Comparison of ENCODE assay signal across 1 fruit fly cellular context in the genomic region with DNA sequence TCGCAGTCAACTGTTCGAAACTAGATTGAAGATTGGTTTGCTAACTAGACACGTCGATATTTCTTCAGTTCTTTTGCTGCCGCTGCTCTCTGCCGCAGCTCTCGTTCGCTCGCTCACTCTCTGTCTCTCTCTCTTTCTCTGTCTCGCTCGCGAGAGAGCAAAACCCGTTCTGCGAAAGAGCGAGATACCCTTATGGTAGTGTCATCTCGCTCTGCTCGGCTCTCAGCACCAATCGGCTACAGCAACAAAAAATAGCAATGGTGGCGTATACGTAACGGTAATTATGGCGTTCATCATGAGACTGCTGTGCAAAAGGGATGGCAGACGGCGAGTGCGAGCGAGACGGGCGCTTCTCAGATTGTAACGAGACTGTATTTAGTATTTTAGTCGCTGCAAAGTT.
TF ChIP-seq lines count a peak whose summit lies in the region.

Gene lbe (minus strand): TSS at position 204 of the 400 bp plus-strand sequence.

TF ChIP-seq in whole organism, embryonic, 481 proteins besides CTCF, POLR2A, EP300 and RAD21 (continued from another document and continues in another):
- peak; percentile 0 for TF ChIP-seq Ets65A (GFP tag; lab: Kevin White, UChicago)
- no peak for TF ChIP-seq CG30020 (tag; optimal IDR thresholded peaks at IDR 0.05; lab: Kevin White, UChicago)
- TF ChIP-seq ac (GFP tag; optimal IDR thresholded peaks at IDR 0.05; lab: Kevin White, UChicago), result no peak
- TF ChIP-seq gsb-n (tag; optimal IDR thresholded peaks at IDR 0.05; lab: Kevin White, UChicago), result peak; percentile 88
- no peak for TF ChIP-seq CG14965 (GFP tag; optimal IDR thresholded peaks at IDR 0.05; lab: Kevin White, UChicago; ENCODE audit: borderline replicate concordance)
- no peak for TF ChIP-seq H2.0 (GFP tag; IDR thresholded peaks at IDR 0.05; lab: Robert Waterston, UW)
- peak; percentile 57; the same call in 2 of the 3 replicates for TF ChIP-seq CG34224 (GFP tag; IDR thresholded peaks at IDR 0.05; lab: Robert Waterston, UW; ENCODE audit: partially characterized antibody)
- no peak for TF ChIP-seq croc (GFP tag; conservative IDR thresholded peaks at IDR 0.05; lab: Robert Waterston, UW)
- TF ChIP-seq danr (GFP tag; IDR thresholded peaks at IDR 0.05; lab: Robert Waterston, UW), result no peak
- no peak for TF ChIP-seq CG17359 (tag; optimal IDR thresholded peaks at IDR 0.05; lab: Kevin White, UChicago)
- no peak for TF ChIP-seq wdn (GFP tag; IDR thresholded peaks at IDR 0.05; lab: Robert Waterston, UW)
- TF ChIP-seq Chrac-16 (GFP tag; optimal IDR thresholded peaks at IDR 0.05; lab: Kevin White, UChicago), result no peak
- TF ChIP-seq p53 (GFP tag; optimal IDR thresholded peaks at IDR 0.05; lab: Kevin White, UChicago), result no peak
- no peak for TF ChIP-seq Antp (GFP tag; optimal IDR thresholded peaks at IDR 0.05; lab: Kevin White, UChicago)
- no peak for TF ChIP-seq Bdp1 (GFP tag; optimal IDR thresholded peaks at IDR 0.05; lab: Kevin White, UChicago)
- no peak for TF ChIP-seq CG15696 (tag; optimal IDR thresholded peaks at IDR 0.05; lab: Kevin White, UChicago)
- TF ChIP-seq CG11695 (GFP tag; IDR thresholded peaks at IDR 0.05; lab: Robert Waterston, UW), result no peak
- TF ChIP-seq da (GFP tag; optimal IDR thresholded peaks at IDR 0.05; lab: Kevin White, UChicago), result no peak
- no peak for TF ChIP-seq Hsf (GFP tag; optimal IDR thresholded peaks at IDR 0.05; lab: Kevin White, UChicago)
- TF ChIP-seq CG9797 (GFP tag; optimal IDR thresholded peaks at IDR 0.05; lab: Kevin White, UChicago), result no peak
- TF ChIP-seq CG16813 (GFP tag; IDR thresholded peaks at IDR 0.05; lab: Robert Waterston, UW; ENCODE audit: partially characterized antibody), result no peak; the same call in 2 of the 3 replicates
- no peak for TF ChIP-seq CG10274 (GFP tag; optimal IDR thresholded peaks at IDR 0.05; lab: Kevin White, UChicago)
- peak; percentile 31 for TF ChIP-seq sd (tag; optimal IDR thresholded peaks at IDR 0.05; lab: Kevin White, UChicago)
- TF ChIP-seq psq (GFP tag; optimal IDR thresholded peaks at IDR 0.05; lab: Kevin White, UChicago), result no peak
- no peak for TF ChIP-seq Lhr (GFP tag; optimal IDR thresholded peaks at IDR 0.05; lab: Kevin White, UChicago)
- TF ChIP-seq CG30431 (GFP tag; optimal IDR thresholded peaks at IDR 0.05; lab: Kevin White, UChicago), result no peak
- TF ChIP-seq CG8089 (GFP tag; optimal IDR thresholded peaks at IDR 0.05; lab: Kevin White, UChicago), result no peak
- no peak for TF ChIP-seq CG6689 (GFP tag; IDR thresholded peaks at IDR 0.05; lab: Robert Waterston, UW)
- no peak for TF ChIP-seq Dref (GFP tag; IDR thresholded peaks at IDR 0.05; lab: Robert Waterston, UW)
- TF ChIP-seq ato (GFP tag; IDR thresholded peaks at IDR 0.05; lab: Robert Waterston, UW; ENCODE audit: partially characterized antibody), result peak; percentile 66; the same call in 1 of the 2 replicates
- TF ChIP-seq Med (GFP tag; lab: Kevin White, UChicago), result peak; percentile 65
- no peak for TF ChIP-seq CG11504 (tag; optimal IDR thresholded peaks at IDR 0.05; lab: Kevin White, UChicago)
- TF ChIP-seq Hey (tag; optimal IDR thresholded peaks at IDR 0.05; lab: Kevin White, UChicago), result no peak
- TF ChIP-seq NfI (GFP tag; optimal IDR thresholded peaks at IDR 0.05; lab: Kevin White, UChicago), result no peak
- no peak for TF ChIP-seq her (GFP tag; optimal IDR thresholded peaks at IDR 0.05; lab: Kevin White, UChicago)
- TF ChIP-seq tx (GFP tag; optimal IDR thresholded peaks at IDR 0.05; lab: Kevin White, UChicago), result no peak
- no peak for TF ChIP-seq Xrp1 (GFP tag; IDR thresholded peaks at IDR 0.05; lab: Robert Waterston, UW)
- TF ChIP-seq MTF-1 (GFP tag; optimal IDR thresholded peaks at IDR 0.05; lab: Kevin White, UChicago; ENCODE audit: borderline replicate concordance), result no peak
- TF ChIP-seq zen2 (GFP tag; IDR thresholded peaks at IDR 0.05; lab: Robert Waterston, UW; ENCODE audit: partially characterized antibody), result peak; percentile 70; the same call in 2 of the 3 replicates
- TF ChIP-seq CG7556 (GFP tag; optimal IDR thresholded peaks at IDR 0.05; lab: Kevin White, UChicago), result no peak
- TF ChIP-seq ham (GFP tag; IDR thresholded peaks at IDR 0.05; lab: Robert Waterston, UW), result no peak
- TF ChIP-seq gsb (GFP tag; IDR thresholded peaks at IDR 0.05; lab: Robert Waterston, UW), result no peak
- TF ChIP-seq hb (GFP tag; IDR thresholded peaks at IDR 0.05; lab: Robert Waterston, UW; ENCODE audit: partially characterized antibody), result no peak
- TF ChIP-seq crol (GFP tag; IDR thresholded peaks at IDR 0.05; lab: Robert Waterston, UW), result peak; percentile 63
- no peak; the same call in 1 of the 2 replicates for TF ChIP-seq E2f2 (GFP tag; IDR thresholded peaks at IDR 0.05; lab: Robert Waterston, UW)
- TF ChIP-seq CG10654 (GFP tag; optimal IDR thresholded peaks at IDR 0.05; lab: Kevin White, UChicago), result no peak
- TF ChIP-seq klu (GFP tag; IDR thresholded peaks at IDR 0.05; lab: Robert Waterston, UW), result no peak
- no peak for TF ChIP-seq CG18011 (GFP tag; optimal IDR thresholded peaks at IDR 0.05; lab: Kevin White, UChicago)
- TF ChIP-seq CG14050 (GFP tag; IDR thresholded peaks at IDR 0.05; lab: Robert Waterston, UW), result no peak
- no peak for TF ChIP-seq CG4820 (GFP tag; optimal IDR thresholded peaks at IDR 0.05; lab: Kevin White, UChicago)
- TF ChIP-seq HLH3B (GFP tag; IDR thresholded peaks at IDR 0.05; lab: Robert Waterston, UW), result no peak
- no peak for TF ChIP-seq pfk (GFP tag; optimal IDR thresholded peaks at IDR 0.05; lab: Kevin White, UChicago)
- no peak for TF ChIP-seq CG4328 (GFP tag; optimal IDR thresholded peaks at IDR 0.05; lab: Kevin White, UChicago)
- TF ChIP-seq CG2199 (GFP tag; IDR thresholded peaks at IDR 0.05; lab: Robert Waterston, UW), result no peak
- no peak for TF ChIP-seq vfl (GFP tag; optimal IDR thresholded peaks at IDR 0.05; lab: Kevin White, UChicago)
- peak; percentile 43; the same call in 1 of the 2 replicates for TF ChIP-seq nerfin-2 (GFP tag; IDR thresholded peaks at IDR 0.05; lab: Robert Waterston, UW; ENCODE audit: partially characterized antibody)
- peak; percentile 81 for TF ChIP-seq CG5180 (GFP tag; optimal IDR thresholded peaks at IDR 0.05; lab: Kevin White, UChicago)
- no peak for TF ChIP-seq zfh2 (GFP tag; optimal IDR thresholded peaks at IDR 0.05; lab: Kevin White, UChicago)
- TF ChIP-seq CG1647 (GFP tag; optimal IDR thresholded peaks at IDR 0.05; lab: Kevin White, UChicago), result no peak
- TF ChIP-seq Ets97D (GFP tag; optimal IDR thresholded peaks at IDR 0.05; lab: Kevin White, UChicago), result no peak
- peak; percentile 39; the same call in 1 of the 2 replicates for TF ChIP-seq hbn (GFP tag; IDR thresholded peaks at IDR 0.05; lab: Robert Waterston, UW; ENCODE audit: partially characterized antibody)
- no peak for TF ChIP-seq Dp (GFP tag; optimal IDR thresholded peaks at IDR 0.05; lab: Kevin White, UChicago)
- TF ChIP-seq ewg (GFP tag; optimal IDR thresholded peaks at IDR 0.05; lab: Kevin White, UChicago), result peak; percentile 94
- no peak for TF ChIP-seq CG16779 (GFP tag; IDR thresholded peaks at IDR 0.05; lab: Robert Waterston, UW)
- TF ChIP-seq CG33557 (GFP tag; optimal IDR thresholded peaks at IDR 0.05; lab: Kevin White, UChicago), result no peak
- TF ChIP-seq CG17912 (GFP tag; optimal IDR thresholded peaks at IDR 0.05; lab: Kevin White, UChicago), result peak; percentile 2
- peak; percentile 95 for TF ChIP-seq CG12155 (GFP tag; optimal IDR thresholded peaks at IDR 0.05; lab: Kevin White, UChicago)
- no peak for TF ChIP-seq btn (GFP tag; optimal IDR thresholded peaks at IDR 0.05; lab: Kevin White, UChicago)
- no peak for TF ChIP-seq nau (GFP tag; optimal IDR thresholded peaks at IDR 0.05; lab: Kevin White, UChicago)
- TF ChIP-seq gt (GFP tag; IDR thresholded peaks at IDR 0.05; lab: Robert Waterston, UW), result no peak
- TF ChIP-seq YL-1 (GFP tag; optimal IDR thresholded peaks at IDR 0.05; lab: Kevin White, UChicago), result no peak
- no peak for TF ChIP-seq Hr78 (GFP tag; optimal IDR thresholded peaks at IDR 0.05; lab: Kevin White, UChicago)
- no peak for TF ChIP-seq C15 (GFP tag; IDR thresholded peaks at IDR 0.05; lab: Robert Waterston, UW)
- TF ChIP-seq stc (GFP tag; IDR thresholded peaks at IDR 0.05; lab: Robert Waterston, UW), result peak; percentile 52; the same call in 1 of the 2 replicates
- no peak for TF ChIP-seq lbe (GFP tag; optimal IDR thresholded peaks at IDR 0.05; lab: Kevin White, UChicago)
- no peak for TF ChIP-seq CG13424 (tag; optimal IDR thresholded peaks at IDR 0.05; lab: Kevin White, UChicago)
- no peak for TF ChIP-seq Poxn (GFP tag; IDR thresholded peaks at IDR 0.05; lab: Robert Waterston, UW)
- TF ChIP-seq CG6175 (GFP tag; IDR thresholded peaks at IDR 0.05; lab: Robert Waterston, UW), result no peak
- TF ChIP-seq CG10543 (GFP tag; optimal IDR thresholded peaks at IDR 0.05; lab: Kevin White, UChicago), result no peak
- TF ChIP-seq CG10979 (tag; optimal IDR thresholded peaks at IDR 0.05; lab: Kevin White, UChicago), result no peak
- no peak for TF ChIP-seq Eip74EF (GFP tag; optimal IDR thresholded peaks at IDR 0.05; lab: Kevin White, UChicago)
- TF ChIP-seq jigr1 (GFP tag; IDR thresholded peaks at IDR 0.05; lab: Robert Waterston, UW), result no peak
- TF ChIP-seq CG1792 (GFP tag; optimal IDR thresholded peaks at IDR 0.05; lab: Kevin White, UChicago), result no peak
- no peak for TF ChIP-seq CG12942 (GFP tag; optimal IDR thresholded peaks at IDR 0.05; lab: Kevin White, UChicago)
- peak; percentile 4 for TF ChIP-seq B-H2 (GFP tag; optimal IDR thresholded peaks at IDR 0.05; lab: Kevin White, UChicago)
- TF ChIP-seq unpg (GFP tag; optimal IDR thresholded peaks at IDR 0.05; lab: Kevin White, UChicago), result peak; percentile 2
- TF ChIP-seq crp (GFP tag; optimal IDR thresholded peaks at IDR 0.05; lab: Kevin White, UChicago), result no peak
- peak; percentile 57; the same call in 2 of the 3 replicates for TF ChIP-seq CG14860 (GFP tag; IDR thresholded peaks at IDR 0.05; lab: Robert Waterston, UW; ENCODE audit: partially characterized antibody)
- TF ChIP-seq Spps (tag; optimal IDR thresholded peaks at IDR 0.05; lab: Kevin White, UChicago), result no peak
- TF ChIP-seq CG15601 (tag; optimal IDR thresholded peaks at IDR 0.05; lab: Kevin White, UChicago), result no peak
- no peak for TF ChIP-seq NFAT (GFP tag; IDR thresholded peaks at IDR 0.05; lab: Robert Waterston, UW)
- no peak for TF ChIP-seq CG31365 (tag; optimal IDR thresholded peaks at IDR 0.05; lab: Kevin White, UChicago)
- peak; percentile 31 for TF ChIP-seq CG7745 (tag; optimal IDR thresholded peaks at IDR 0.05; lab: Kevin White, UChicago)
- no peak for TF ChIP-seq ab (GFP tag; optimal IDR thresholded peaks at IDR 0.05; lab: Kevin White, UChicago)
- no peak for TF ChIP-seq CG1233 (GFP tag; optimal IDR thresholded peaks at IDR 0.05; lab: Kevin White, UChicago)
- TF ChIP-seq HLH4C (GFP tag; IDR thresholded peaks at IDR 0.05; lab: Robert Waterston, UW; ENCODE audit: partially characterized antibody), result no peak; the same call in 2 of the 3 replicates
- TF ChIP-seq fd102C (GFP tag; optimal IDR thresholded peaks at IDR 0.05; lab: Kevin White, UChicago), result no peak
- TF ChIP-seq pan (optimal IDR thresholded peaks at IDR 0.05; lab: Kevin White, UChicago), result no peak
- TF ChIP-seq pan (GFP tag; optimal IDR thresholded peaks at IDR 0.05 in 1 of 2, IDR thresholded peaks at IDR 0.05 in 1 of 2), result peak in 1 of 2 experiments; percentile 23
- TF ChIP-seq Camta (GFP tag; optimal IDR thresholded peaks at IDR 0.05; lab: Kevin White, UChicago), result no peak
- TF ChIP-seq run (tag; optimal IDR thresholded peaks at IDR 0.05; lab: Kevin White, UChicago), result no peak
- TF ChIP-seq CG11696 (GFP tag; IDR thresholded peaks at IDR 0.05; lab: Robert Waterston, UW), result no peak
- no peak for TF ChIP-seq CG13894 (tag; optimal IDR thresholded peaks at IDR 0.05; lab: Kevin White, UChicago)
- no peak for TF ChIP-seq Mes4 (GFP tag; optimal IDR thresholded peaks at IDR 0.05; lab: Kevin White, UChicago)
- peak; percentile 99 for TF ChIP-seq Nf-YA (GFP tag; IDR thresholded peaks at IDR 0.05; lab: Robert Waterston, UW)
- no peak for TF ChIP-seq CG17612 (GFP tag; IDR thresholded peaks at IDR 0.05; lab: Robert Waterston, UW)
- TF ChIP-seq hkb (optimal IDR thresholded peaks at IDR 0.05; lab: Kevin White, UChicago), result no peak
- TF ChIP-seq hkb (GFP tag; IDR thresholded peaks at IDR 0.05; lab: Robert Waterston, UW), result peak; percentile 29; the same call in 1 of the 2 replicates
- TF ChIP-seq amos (GFP tag; IDR thresholded peaks at IDR 0.05; lab: Robert Waterston, UW; ENCODE audit: partially characterized antibody), result no peak
- no peak for TF ChIP-seq CG16863 (GFP tag; optimal IDR thresholded peaks at IDR 0.05; lab: Kevin White, UChicago)
- TF ChIP-seq CG5245 (GFP tag; optimal IDR thresholded peaks at IDR 0.05; lab: Kevin White, UChicago), result no peak
- TF ChIP-seq fd3F (GFP tag; optimal IDR thresholded peaks at IDR 0.05; lab: Kevin White, UChicago), result no peak
- TF ChIP-seq ATbp (GFP tag; optimal IDR thresholded peaks at IDR 0.05; lab: Kevin White, UChicago), result no peak
- no peak for TF ChIP-seq CG6854 (GFP tag; optimal IDR thresholded peaks at IDR 0.05; lab: Kevin White, UChicago)
- TF ChIP-seq CG3995 (GFP tag; optimal IDR thresholded peaks at IDR 0.05; lab: Kevin White, UChicago), result no peak
- TF ChIP-seq pum (GFP tag; optimal IDR thresholded peaks at IDR 0.05; lab: Kevin White, UChicago), result no peak
- TF ChIP-seq Ada2b (GFP tag; IDR thresholded peaks at IDR 0.05; lab: Robert Waterston, UW), result no peak
- peak; percentile 81 for TF ChIP-seq yki (optimal IDR thresholded peaks at IDR 0.05; lab: Kevin White, UChicago)
- TF ChIP-seq corto (GFP tag; optimal IDR thresholded peaks at IDR 0.05; lab: Kevin White, UChicago), result no peak
- TF ChIP-seq CG6765 (GFP tag; optimal IDR thresholded peaks at IDR 0.05; lab: Kevin White, UChicago), result no peak
- TF ChIP-seq Atf3 (GFP tag; optimal IDR thresholded peaks at IDR 0.05; lab: Kevin White, UChicago), result no peak
- TF ChIP-seq CG2712 (tag; optimal IDR thresholded peaks at IDR 0.05; lab: Kevin White, UChicago), result no peak
- no peak for TF ChIP-seq Ravus (GFP tag; IDR thresholded peaks at IDR 0.05; lab: Robert Waterston, UW)
- no peak for TF ChIP-seq CG11398 (GFP tag; optimal IDR thresholded peaks at IDR 0.05; lab: Kevin White, UChicago)
- TF ChIP-seq CG17361 (GFP tag; IDR thresholded peaks at IDR 0.05; lab: Robert Waterston, UW), result no peak
- TF ChIP-seq CG3726 (GFP tag; IDR thresholded peaks at IDR 0.05; lab: Robert Waterston, UW), result no peak
- TF ChIP-seq lab (GFP tag; optimal IDR thresholded peaks at IDR 0.05; lab: Kevin White, UChicago), result no peak
- TF ChIP-seq HHEX (GFP tag; optimal IDR thresholded peaks at IDR 0.05; lab: Kevin White, UChicago), result no peak
- TF ChIP-seq CG10565 (GFP tag; optimal IDR thresholded peaks at IDR 0.05; lab: Kevin White, UChicago), result no peak
- no peak for TF ChIP-seq Hmr (GFP tag; optimal IDR thresholded peaks at IDR 0.05; lab: Kevin White, UChicago)
